Worm (Caenorhabditis elegans) whole organism, L4 larva: ENCODE measurements around the gene ctsa-1.2.

Experiments
- D1046.2 ChIP-seq: fragments of 200-800 bp; sonication (Bioruptor generic); IDR thresholded peaks from 2 replicates; pipeline ENCODE4 v1.3.6; 2022; ENCODE audit warnings: missing genetic modification characterization, missing compliant biosample characterization
- F44E2.7 ChIP-seq: fragments of 200-800 bp; sonication (Bioruptor generic); IDR thresholded peaks from 2 replicates; pipeline ENCODE4 v2.1.2; 2022; ENCODE audit warnings: missing genetic modification characterization, missing compliant biosample characterization
- R02D3.7 ChIP-seq: fragments of 150-350 bp; sonication (generic microtip); optimal IDR thresholded peaks from 3 replicates; lab custom pipeline; 2014; ENCODE audit warnings: missing biosample characterization, missing genetic modification characterization
- ZK546.5 ChIP-seq, 2 experiments: sonication (generic microtip); optimal IDR thresholded peaks; 2 replicates each; lab custom pipeline; 2017; ENCODE audit warnings: missing biosample characterization in 2 of 2, missing genetic modification characterization in 2 of 2
- arid-1 ChIP-seq: fragments of 200-800 bp; sonication (Bioruptor generic); conservative IDR thresholded peaks from 2 replicates; pipeline ENCODE4 v1.3.6; 2022; ENCODE audit warnings: missing genetic modification reagents, missing genetic modification characterization, missing compliant biosample characterization
- ceh-28 ChIP-seq: fragments of 150-350 bp; optimal IDR thresholded peaks from 2 replicates; lab custom pipeline; 2014; ENCODE audit warnings: missing biosample characterization, missing genetic modification reagents, missing genetic modification characterization
- ceh-32 ChIP-seq: sonication (generic microtip); optimal IDR thresholded peaks from 2 replicates; lab custom pipeline; 2016; ENCODE audit warnings: mild to moderate bottlenecking, missing genetic modification characterization, missing compliant biosample characterization; ENCODE audit not compliant: poor library complexity
- ceh-44 ChIP-seq: fragments of 200-800 bp; sonication (Bioruptor generic); IDR thresholded peaks from 2 replicates; pipeline ENCODE4 v1.3.6; 2022; ENCODE audit warnings: missing genetic modification reagents, missing genetic modification characterization, missing compliant biosample characterization
- ceh-62 ChIP-seq: sonication (generic microtip); optimal IDR thresholded peaks from 2 replicates; lab custom pipeline; 2017; ENCODE audit warnings: missing biosample characterization, missing genetic modification characterization
- ceh-82 ChIP-seq: sonication (generic microtip); optimal IDR thresholded peaks from 2 replicates; lab custom pipeline; 2017; ENCODE audit warnings: missing biosample characterization, missing genetic modification characterization
- cey-2 ChIP-seq: sonication (generic microtip); optimal IDR thresholded peaks from 3 replicates; lab custom pipeline; 2017; ENCODE audit warnings: missing genetic modification characterization, mild to moderate bottlenecking, missing compliant biosample characterization, antibody characterized with exemption, borderline replicate concordance; ENCODE audit not compliant: insufficient read depth
- daf-16 ChIP-seq, 3 experiments: sonication (generic microtip); optimal IDR thresholded peaks; 2 replicates each; lab custom pipeline; 2016 to 2017; ENCODE audit warnings: missing genetic modification characterization in 3 of 3, missing genetic modification reagents in 3 of 3, mild to moderate bottlenecking in 2 of 3, missing compliant biosample characterization in 2 of 3, missing biosample characterization in 1 of 3, moderate library complexity in 1 of 3
- daf-19 ChIP-seq: fragments of 200-800 bp; sonication (Bioruptor generic); conservative IDR thresholded peaks from 2 replicates; pipeline ENCODE4 v1.3.6; 2022; ENCODE audit warnings: missing genetic modification characterization, missing compliant biosample characterization
- dmd-6 ChIP-seq: fragments of 200-800 bp; sonication (Bioruptor generic); IDR thresholded peaks from 2 replicates; pipeline ENCODE4 v1.3.6; 2022; ENCODE audit warnings: missing genetic modification reagents, missing genetic modification characterization, missing compliant biosample characterization
- duxl-1 ChIP-seq: sonication (generic microtip); optimal IDR thresholded peaks from 2 replicates; lab custom pipeline; 2016; ENCODE audit warnings: mild to moderate bottlenecking, missing genetic modification characterization, moderate library complexity, missing compliant biosample characterization; ENCODE audit not compliant: poor library complexity
- fkh-10 ChIP-seq: fragments of 150-350 bp; optimal IDR thresholded peaks from 2 replicates; lab custom pipeline; 2014; ENCODE audit warnings: missing biosample characterization, missing genetic modification reagents, missing genetic modification characterization
- fos-1 ChIP-seq: fragments of 150-350 bp; optimal IDR thresholded peaks from 2 replicates; lab custom pipeline; 2014; ENCODE audit warnings: missing biosample characterization, missing genetic modification characterization
- hlh-11 ChIP-seq: fragments of 200-800 bp; sonication (Bioruptor generic); optimal IDR thresholded peaks from 2 replicates; lab custom pipeline; 2018; ENCODE audit warnings: mild to moderate bottlenecking, missing genetic modification characterization, missing compliant biosample characterization
- hlh-30 ChIP-seq: sonication (generic microtip); optimal IDR thresholded peaks from 2 replicates; lab custom pipeline; 2017; ENCODE audit warnings: antibody characterized with exemption, mild to moderate bottlenecking, missing genetic modification characterization, missing compliant biosample characterization; ENCODE audit not compliant: insufficient read depth
- hmg-1.1 ChIP-seq: fragments of 200-800 bp; sonication (Bioruptor generic); IDR thresholded peaks from 2 replicates; pipeline ENCODE4 v1.3.6; 2022; ENCODE audit warnings: missing genetic modification reagents, missing genetic modification characterization, missing compliant biosample characterization
- jun-1 ChIP-seq: fragments of 150-350 bp; optimal IDR thresholded peaks from 2 replicates; lab custom pipeline; 2014; ENCODE audit warnings: missing biosample characterization, missing genetic modification reagents, missing genetic modification characterization
- lin-1 ChIP-seq: fragments of 200-800 bp; sonication (Bioruptor generic); IDR thresholded peaks from 2 replicates; pipeline ENCODE4 v1.3.6; 2022; ENCODE audit warnings: missing genetic modification reagents, missing genetic modification characterization, missing compliant biosample characterization
- lin-13 ChIP-seq: fragments of 150-350 bp; optimal IDR thresholded peaks from 2 replicates; lab custom pipeline; 2014; ENCODE audit warnings: missing biosample characterization, missing genetic modification reagents, missing genetic modification characterization
- lin-29 ChIP-seq: fragments of 200-800 bp; sonication (Bioruptor generic); IDR thresholded peaks from 2 replicates; pipeline ENCODE4 v1.3.6; 2022; ENCODE audit warnings: missing genetic modification reagents, missing genetic modification characterization, missing compliant biosample characterization
- lin-38 ChIP-seq: fragments of 200-800 bp; sonication (Bioruptor generic); IDR thresholded peaks from 2 replicates; pipeline ENCODE4 v1.3.6; 2022; ENCODE audit warnings: missing genetic modification reagents, missing genetic modification characterization, missing compliant biosample characterization
- lsy-2 ChIP-seq, 2 experiments: fragments of 150-350 bp in 1 of 2; sonication (generic microtip) in 1 of 2; optimal IDR thresholded peaks; 2 replicates each; lab custom pipeline; 2014 to 2017; ENCODE audit warnings: missing biosample characterization in 2 of 2, missing genetic modification characterization in 2 of 2
- madf-9 ChIP-seq: fragments of 200-800 bp; sonication (Bioruptor generic); conservative IDR thresholded peaks from 2 replicates; pipeline ENCODE4 v1.3.6; 2022; ENCODE audit warnings: missing genetic modification reagents, missing genetic modification characterization, missing compliant biosample characterization
- mdl-1 ChIP-seq, 2 experiments: fragments of 150-350 bp in 1 of 2; sonication (generic microtip) in 1 of 2; optimal IDR thresholded peaks; 2 replicates each; lab custom pipeline; 2014 to 2017; ENCODE audit warnings: missing biosample characterization in 2 of 2, missing genetic modification characterization in 2 of 2
- mdt-29 ChIP-seq: fragments of 200-800 bp; sonication (Bioruptor generic); IDR thresholded peaks from 2 replicates; pipeline ENCODE4 v1.3.6; 2022; ENCODE audit warnings: missing genetic modification reagents, missing genetic modification characterization, missing compliant biosample characterization
- mxl-3 ChIP-seq: fragments of 200-800 bp; sonication (Bioruptor generic); optimal IDR thresholded peaks from 2 replicates; lab custom pipeline; 2018; ENCODE audit warnings: mild to moderate bottlenecking, missing genetic modification characterization, missing compliant biosample characterization
- nhr-102 ChIP-seq: sonication (generic microtip); optimal IDR thresholded peaks from 2 replicates; lab custom pipeline; 2016; ENCODE audit warnings: mild to moderate bottlenecking, missing genetic modification characterization, moderate library complexity, missing compliant biosample characterization
- nhr-28 ChIP-seq: fragments of 150-350 bp; optimal IDR thresholded peaks from 2 replicates; lab custom pipeline; 2014; ENCODE audit warnings: missing biosample characterization, missing genetic modification characterization
- nhr-41 ChIP-seq: fragments of 200-800 bp; sonication (Bioruptor generic); IDR thresholded peaks from 2 replicates; pipeline ENCODE4 v1.3.6; 2022; ENCODE audit warnings: missing genetic modification reagents, missing genetic modification characterization, missing compliant biosample characterization
- nhr-42 ChIP-seq: fragments of 200-800 bp; sonication (Bioruptor generic); IDR thresholded peaks from 2 replicates; pipeline ENCODE4 v1.3.6; 2022; ENCODE audit warnings: missing genetic modification characterization, missing compliant biosample characterization
- nhr-48 ChIP-seq: sonication (generic microtip); optimal IDR thresholded peaks from 2 replicates; lab custom pipeline; 2016; ENCODE audit warnings: mild to moderate bottlenecking, missing genetic modification characterization, missing compliant biosample characterization
- nhr-6 ChIP-seq: fragments of 150-350 bp; optimal IDR thresholded peaks from 2 replicates; lab custom pipeline; 2014; ENCODE audit warnings: missing biosample characterization, missing genetic modification characterization
- php-3 ChIP-seq: fragments of 200-800 bp; sonication (Bioruptor generic); IDR thresholded peaks from 2 replicates; pipeline ENCODE4 v1.3.6; 2022; ENCODE audit warnings: missing genetic modification reagents, missing genetic modification characterization, missing compliant biosample characterization
- pqm-1 ChIP-seq: sonication (generic microtip); optimal IDR thresholded peaks from 2 replicates; lab custom pipeline; 2017; ENCODE audit warnings: missing biosample characterization, missing genetic modification characterization
- set-16 ChIP-seq: fragments of 200-800 bp; sonication (Bioruptor generic); IDR thresholded peaks from 2 replicates; pipeline ENCODE4 v1.3.6; 2022; ENCODE audit warnings: missing genetic modification reagents, missing genetic modification characterization, missing compliant biosample characterization
- skn-1 ChIP-seq: fragments of 150-350 bp; optimal IDR thresholded peaks from 2 replicates; lab custom pipeline; 2014; ENCODE audit warnings: missing biosample characterization, missing genetic modification characterization
- spr-1 ChIP-seq: sonication (generic microtip); optimal IDR thresholded peaks from 2 replicates; lab custom pipeline; 2016; ENCODE audit warnings: mild to moderate bottlenecking, missing genetic modification characterization, missing compliant biosample characterization
- spr-3 ChIP-seq: fragments of 200-800 bp; sonication (Bioruptor generic); optimal IDR thresholded peaks from 2 replicates; lab custom pipeline; 2018; ENCODE audit warnings: mild to moderate bottlenecking, missing genetic modification characterization, missing compliant biosample characterization
- tag-97 ChIP-seq: fragments of 200-800 bp; sonication (Bioruptor generic); IDR thresholded peaks from 2 replicates; pipeline ENCODE4 v1.3.6; 2022; ENCODE audit warnings: missing genetic modification characterization, missing compliant biosample characterization
- tra-1 ChIP-seq: fragments of 200-800 bp; sonication (Bioruptor generic); IDR thresholded peaks from 2 replicates; pipeline ENCODE4 v1.3.6; 2022; ENCODE audit warnings: missing genetic modification reagents, missing genetic modification characterization, missing compliant biosample characterization
- unc-39 ChIP-seq: sonication (generic microtip); optimal IDR thresholded peaks from 2 replicates; lab custom pipeline; 2017; ENCODE audit warnings: missing biosample characterization, missing genetic modification characterization
- vab-7 ChIP-seq: fragments of 200-800 bp; sonication (Bioruptor generic); IDR thresholded peaks from 2 replicates; pipeline ENCODE4 v1.3.6; 2022; ENCODE audit warnings: missing genetic modification reagents, missing genetic modification characterization, missing compliant biosample characterization
- zfp-2 ChIP-seq: sonication (generic microtip); optimal IDR thresholded peaks from 2 replicates; lab custom pipeline; 2016; ENCODE audit warnings: mild to moderate bottlenecking, missing genetic modification characterization, missing compliant biosample characterization
- zip-11 ChIP-seq: fragments of 200-800 bp; sonication (Bioruptor generic); IDR thresholded peaks from 2 replicates; pipeline ENCODE4 v1.3.6; 2022; ENCODE audit warnings: missing genetic modification characterization, missing compliant biosample characterization
- zip-2 ChIP-seq: fragments of 150-350 bp; optimal IDR thresholded peaks from 2 replicates; lab custom pipeline; 2014; ENCODE audit warnings: missing biosample characterization, missing genetic modification characterization
- ztf-7 ChIP-seq: fragments of 150-350 bp; optimal IDR thresholded peaks from 2 replicates; lab custom pipeline; 2014; ENCODE audit warnings: missing biosample characterization, missing genetic modification characterization

ctsa-1.2 gene

ce11 chrII:11728545-11729105 is 10.5 kb upstream of the ctsa-1.2 start, which contains the start of gene alh-8 (continued):
- TF ChIP-seq ceh-44 (GFP tag; lab: Robert Waterston, UW), result no peak
- TF ChIP-seq pqm-1 (tag; lab: Kevin White, UChicago), result peak; percentile 57
- no peak for TF ChIP-seq hmg-1.1 (GFP tag; lab: Robert Waterston, UW)
- TF ChIP-seq nhr-28 (tag; lab: Kevin White, UChicago), result peak; percentile 82
- peak; percentile 52 for TF ChIP-seq nhr-48 (tag; lab: Kevin White, UChicago)
- no peak for TF ChIP-seq ztf-7 (tag; lab: Kevin White, UChicago)
- TF ChIP-seq mxl-3 (GFP tag; lab: Kevin White, UChicago), result peak; percentile 96
- TF ChIP-seq nhr-42, result no peak
- no peak for TF ChIP-seq spr-1 (tag; lab: Kevin White, UChicago)
- TF ChIP-seq duxl-1 (tag; lab: Kevin White, UChicago), result no peak
- TF ChIP-seq madf-9 (GFP tag; lab: Robert Waterston, UW), result no peak
- TF ChIP-seq dmd-6 (GFP tag; lab: Robert Waterston, UW), result peak; percentile 87
- TF ChIP-seq nhr-102 (tag; lab: Kevin White, UChicago), result peak; percentile 19
- no peak for TF ChIP-seq set-16 (GFP tag; lab: Robert Waterston, UW)
- TF ChIP-seq daf-19 (GFP tag; lab: Robert Waterston, UW), result no peak
- TF ChIP-seq lin-13, result no peak
- peak; percentile 19; the same call in 1 of the 2 replicates for TF ChIP-seq lin-1 (GFP tag; lab: Robert Waterston, UW)
- peak; percentile 72 for TF ChIP-seq mdt-29 (GFP tag; lab: Robert Waterston, UW)
- TF ChIP-seq vab-7 (GFP tag; lab: Robert Waterston, UW), result no peak
- TF ChIP-seq nhr-41 (GFP tag; lab: Robert Waterston, UW), result peak; percentile 89
- TF ChIP-seq R02D3.7, result no peak
- 0 out of 2 replicates have a peak, but pooled peaks have one; percentile 41 for TF ChIP-seq php-3
- no peak for TF ChIP-seq nhr-6
- peak; percentile 56 for TF ChIP-seq spr-3 (GFP tag; lab: Kevin White, UChicago)
- TF ChIP-seq daf-16 (GFP tag; optimal IDR thresholded peaks at IDR 0.05; lab: Kevin White, UChicago), result peak in 1 of 2 experiments; percentile 82
- TF ChIP-seq daf-16 (tag; optimal IDR thresholded peaks at IDR 0.05; lab: Kevin White, UChicago), result peak; percentile 94
- TF ChIP-seq cey-2 (tag; lab: Kevin White, UChicago), result no peak
- TF ChIP-seq skn-1 (tag; lab: Kevin White, UChicago), result no peak
- no peak for TF ChIP-seq ceh-28
- TF ChIP-seq mdl-1 (tag; optimal IDR thresholded peaks at IDR 0.05; lab: Kevin White, UChicago), result peak; percentile 84 to 98
- TF ChIP-seq fkh-10 (GFP tag; lab: Kevin White, UChicago), result no peak
- no peak for TF ChIP-seq ceh-32 (tag; lab: Kevin White, UChicago)
- TF ChIP-seq hlh-11 (tag; lab: Kevin White, UChicago), result peak; percentile 87
- no peak for TF ChIP-seq zfp-2 (tag; lab: Kevin White, UChicago)
- no peak for TF ChIP-seq unc-39 (tag; lab: Kevin White, UChicago)
- TF ChIP-seq lin-29 (GFP tag; lab: Robert Waterston, UW), result no peak
- TF ChIP-seq F44E2.7, result no peak
- TF ChIP-seq tra-1, result no peak
- no peak for TF ChIP-seq tag-97 (GFP tag; lab: Robert Waterston, UW)
- no peak for TF ChIP-seq ceh-62
- peak in 1 of 2 experiments; percentile 39 for TF ChIP-seq lsy-2 (tag; optimal IDR thresholded peaks at IDR 0.05; lab: Kevin White, UChicago)
- peak; percentile 50 for TF ChIP-seq lin-38 (GFP tag; lab: Robert Waterston, UW)
- no peak for TF ChIP-seq arid-1
- peak; percentile 97 for TF ChIP-seq hlh-30 (tag; lab: Kevin White, UChicago)
- no peak for TF ChIP-seq ZK546.5 (tag; optimal IDR thresholded peaks at IDR 0.05; lab: Kevin White, UChicago)
- no peak for TF ChIP-seq jun-1
- TF ChIP-seq fos-1, result no peak
- no peak for TF ChIP-seq zip-2 (tag; lab: Kevin White, UChicago)
- no peak for TF ChIP-seq ceh-82 (tag; lab: Kevin White, UChicago)
- no peak for TF ChIP-seq zip-11 (GFP tag; lab: Robert Waterston, UW)
- TF ChIP-seq D1046.2 (GFP tag; lab: Robert Waterston, UW), result no peak
